Fruit fly (Drosophila melanogaster) whole organism, embryonic: Measurements from ENCODE around the gene Pep.

Source experiments
- CG10321 ChIP-seq: fragments of 200-800 bp; sonication (Bioruptor generic); IDR thresholded peaks from 2 replicates; pipeline ENCODE4 v1.3.6; 2022; ENCODE audit warnings: missing biosample characterization, missing genetic modification characterization
- Doc2 ChIP-seq: fragments of 200-800 bp; sonication (Bioruptor generic); IDR thresholded peaks from 2 replicates; pipeline ENCODE4 v1.3.6; 2022; ENCODE audit warnings: missing biosample characterization, missing genetic modification characterization

DNA sequence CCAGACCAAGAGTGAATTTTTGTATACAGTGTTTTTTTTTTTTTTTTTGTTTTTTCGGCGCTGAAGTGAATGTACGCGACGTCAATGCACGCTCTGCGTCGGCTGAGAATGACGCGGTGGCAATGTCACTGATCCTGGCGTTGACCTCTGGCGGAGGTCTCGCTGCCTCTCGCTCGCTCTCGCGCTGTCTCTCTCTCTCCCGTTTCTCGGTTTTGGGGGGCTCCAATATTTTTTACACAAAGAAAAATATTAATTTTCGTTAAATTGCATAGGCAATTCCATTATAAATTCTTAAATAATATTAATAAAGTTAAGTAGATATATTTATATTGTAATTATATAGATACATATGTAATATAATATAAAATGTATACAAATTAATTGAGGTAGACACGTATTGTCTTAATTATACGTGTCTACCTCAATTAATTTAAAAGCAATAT lies 31.5 kb downstream of the Pep start:
- TF ChIP-seq CG10321 (no peak), Doc2 (GFP tag; lab: Robert Waterston, UW) (no peak)
